Worm (Caenorhabditis elegans) whole organism, early embryonic: ENCODE data around the gene T09A5.15.

Source experiments
- F13C5.2 ChIP-seq: sonication (generic microtip); optimal IDR thresholded peaks from 2 replicates; lab custom pipeline; 2017; ENCODE audit warnings: mild to moderate bottlenecking, missing genetic modification characterization, inconsistent platforms, missing compliant biosample characterization
- ama-1 ChIP-seq: fragments of 150-350 bp; optimal IDR thresholded peaks from 2 replicates; lab custom pipeline; 2014
- ceh-13 ChIP-seq: fragments of 200-800 bp; sonication (Bioruptor generic); optimal IDR thresholded peaks from 2 replicates; lab custom pipeline; 2018; ENCODE audit warnings: mild to moderate bottlenecking, missing genetic modification characterization, missing compliant biosample characterization
- ceh-36 ChIP-seq: sonication (generic microtip); optimal IDR thresholded peaks from 2 replicates; lab custom pipeline; 2016; ENCODE audit warnings: missing genetic modification characterization, inconsistent platforms, missing compliant biosample characterization
- ets-7 ChIP-seq: sonication (generic microtip); optimal IDR thresholded peaks from 2 replicates; lab custom pipeline; 2016; ENCODE audit warnings: missing genotype, missing genetic modification characterization, missing compliant biosample characterization
- flt-1 ChIP-seq: fragments of 200-800 bp; sonication (Bioruptor generic); IDR thresholded peaks from 2 replicates; pipeline ENCODE4 v1.3.6; 2022; ENCODE audit warnings: missing genetic modification characterization, missing compliant biosample characterization
- hmbx-1 ChIP-seq: sonication (generic microtip); optimal IDR thresholded peaks from 2 replicates; lab custom pipeline; 2016; ENCODE audit warnings: mild to moderate bottlenecking, missing genetic modification characterization, missing compliant biosample characterization
- hmg-4 ChIP-seq: fragments of 200-800 bp; sonication (Bioruptor generic); optimal IDR thresholded peaks from 2 replicates; lab custom pipeline; 2018; ENCODE audit warnings: mild to moderate bottlenecking, missing genetic modification characterization, missing compliant biosample characterization
- hnd-1 ChIP-seq: sonication (generic microtip); optimal IDR thresholded peaks from 2 replicates; lab custom pipeline; 2016; ENCODE audit warnings: missing genetic modification characterization, missing compliant biosample characterization
- pes-1 ChIP-seq: fragments of 200-800 bp; sonication (Bioruptor generic); IDR thresholded peaks from 2 replicates; pipeline ENCODE4 v1.3.6; 2022; ENCODE audit warnings: missing genetic modification reagents, missing genetic modification characterization, missing compliant biosample characterization
- scrt-1 ChIP-seq: fragments of 200-800 bp; sonication (Bioruptor generic); IDR thresholded peaks from 2 replicates; pipeline ENCODE4 v1.3.6; 2022; ENCODE audit warnings: missing genetic modification characterization, missing compliant biosample characterization
- tbx-11 ChIP-seq: fragments of 200-800 bp; sonication (Bioruptor generic); IDR thresholded peaks from 2 replicates; pipeline ENCODE4 v1.3.6; 2022; ENCODE audit warnings: missing genetic modification characterization, missing compliant biosample characterization
- tbx-37 ChIP-seq: fragments of 200-800 bp; sonication (Bioruptor generic); conservative IDR thresholded peaks from 2 replicates; pipeline ENCODE4 v1.3.6; 2022; ENCODE audit warnings: missing genetic modification reagents, missing genetic modification characterization, missing compliant biosample characterization
- tra-4 ChIP-seq: sonication (generic microtip); optimal IDR thresholded peaks from 2 replicates; lab custom pipeline; 2017; ENCODE audit warnings: missing genetic modification characterization, missing compliant biosample characterization

- TF ChIP-seq ama-1 (lab: Kevin White, UChicago) (no peak), scrt-1 (GFP tag; lab: Robert Waterston, UW) (no peak), tbx-11 (GFP tag; lab: Robert Waterston, UW) (no peak), ets-7 (tag; lab: Kevin White, UChicago) (no peak), tbx-37 (no peak), ceh-36 (tag; lab: Kevin White, UChicago) (no peak), hnd-1 (tag; lab: Kevin White, UChicago) (no peak), hmbx-1 (no peak), flt-1 (GFP tag; lab: Robert Waterston, UW) (no peak), tra-4 (tag; lab: Kevin White, UChicago) (no peak), hmg-4 (GFP tag; lab: Kevin White, UChicago) (no peak), ceh-13 (GFP tag; lab: Kevin White, UChicago) (no peak), F13C5.2 (tag; lab: Kevin White, UChicago) (no peak), pes-1 (GFP tag; lab: Robert Waterston, UW) (no peak)
Measured at ce11 chrII:7900762-7901161, 43.0 kb downstream of the T09A5.15 start.
